Fruit fly (Drosophila melanogaster) whole organism, embryonic: ENCODE data around the gene mei-P26.

Source experiments
- CG12299 ChIP-seq: fragments of 200-800 bp; sonication (Bioruptor generic); optimal IDR thresholded peaks from 2 replicates; lab custom pipeline; 2018; ENCODE audit warnings: missing biosample characterization, mild to moderate bottlenecking, missing genetic modification characterization
- CG17829 ChIP-seq: fragments of 200-800 bp; optimal IDR thresholded peaks from 2 replicates; lab custom pipeline; 2019; ENCODE audit warnings: missing biosample characterization, mild to moderate bottlenecking, missing genetic modification characterization, moderate library complexity
- CG18619 ChIP-seq: fragments of 200-800 bp; sonication (Bioruptor generic); optimal IDR thresholded peaks from 3 replicates; lab custom pipeline; 2017; ENCODE audit warnings: missing biosample characterization, mild to moderate bottlenecking, missing genetic modification characterization
- CG8290 ChIP-seq, 3 experiments: fragments of 200-800 bp; sonication (Bioruptor generic); optimal IDR thresholded peaks; 2 replicates each; lab custom pipeline; 2016 to 2019; ENCODE audit warnings: missing biosample characterization in 3 of 3, missing genetic modification characterization in 3 of 3, mild to moderate bottlenecking in 2 of 3, moderate library complexity in 1 of 3
- CG8388 ChIP-seq: fragments of 200-800 bp; sonication (Bioruptor generic); optimal IDR thresholded peaks from 2 replicates; lab custom pipeline; 2019; ENCODE audit warnings: missing biosample characterization, mild to moderate bottlenecking, missing genetic modification characterization, moderate library complexity
- CG8478 ChIP-seq: fragments of >200 bp; optimal IDR thresholded peaks from 2 replicates; lab custom pipeline; 2018
- Hand ChIP-seq: fragments of 200-800 bp; sonication (Bioruptor generic); optimal IDR thresholded peaks from 2 replicates; lab custom pipeline; 2017; ENCODE audit warnings: mild to moderate bottlenecking, missing biosample characterization, missing genetic modification reagents, missing genetic modification characterization
- gro ChIP-seq: fragments of 200-800 bp; sonication (Bioruptor generic); optimal IDR thresholded peaks from 2 replicates; lab custom pipeline; 2016; ENCODE audit warnings: missing biosample characterization, missing genetic modification characterization
- phol ChIP-seq: fragments of 200-800 bp; sonication (Bioruptor generic); optimal IDR thresholded peaks from 3 replicates; lab custom pipeline; 2018; ENCODE audit warnings: missing biosample characterization, mild to moderate bottlenecking, missing genetic modification characterization, moderate library complexity
- pros ChIP-seq: fragments of 200-800 bp; sonication (Bioruptor generic); optimal IDR thresholded peaks from 3 replicates; lab custom pipeline; 2019; ENCODE audit warnings: missing biosample characterization, mild to moderate bottlenecking, missing genetic modification characterization, moderate library complexity
- sug ChIP-seq: fragments of 200-800 bp; optimal IDR thresholded peaks from 2 replicates; lab custom pipeline; 2019; ENCODE audit warnings: missing biosample characterization, mild to moderate bottlenecking, missing genetic modification characterization, moderate library complexity

DNA sequence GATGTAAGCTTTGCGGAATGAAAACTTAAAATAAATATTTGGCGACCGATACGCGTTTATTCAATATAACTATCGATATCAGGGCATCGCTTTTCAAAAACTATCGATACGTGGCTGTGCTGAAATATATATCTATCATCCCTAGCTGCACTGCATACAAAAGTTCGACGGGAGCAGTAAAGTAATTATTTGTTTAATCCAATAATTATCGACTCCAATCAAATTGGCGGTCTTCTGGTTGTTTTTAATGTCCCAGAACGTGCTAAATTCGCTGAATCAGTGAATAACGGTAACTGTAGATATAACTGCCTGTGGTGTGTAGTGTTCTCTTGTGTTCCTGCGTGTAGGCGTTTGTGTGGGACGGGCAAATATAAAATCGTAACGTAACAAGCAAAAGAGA is at the start of gene mei-P26:
- TF ChIP-seq Hand (no peak), pros (no peak), CG12299 (tag; lab: Kevin White, UChicago) (no peak), sug (no peak), CG17829 (tag; lab: Kevin White, UChicago) (no peak), CG8478 (no peak), phol (tag; lab: Kevin White, UChicago) (peak; percentile 52), CG8388 (GFP tag; lab: Kevin White, UChicago) (no peak), CG8290 (GFP tag; optimal IDR thresholded peaks at IDR 0.05; lab: Kevin White, UChicago) (no peak), CG8290 (tag; optimal IDR thresholded peaks at IDR 0.05; lab: Kevin White, UChicago) (peak in 1 of 2 experiments; percentile 38), CG18619 (GFP tag; lab: Kevin White, UChicago) (no peak), gro (GFP tag; lab: Kevin White, UChicago) (no peak)
